Worm (Caenorhabditis elegans): ENCODE measurements around the gene F19F10.11.

F19F10.11 gene

ce11 chrV:7562947-7563346 lies 24.6 kb downstream of the F19F10.11 start, which contains the start of gene F19F10.1:
Gene F19F10.1 (plus strand): TSS chrV:7563247.
- TF ChIP-seq ceh-40 (GFP tag; IDR thresholded peaks at IDR 0.05), result no peak
- no peak for TF ChIP-seq lin-35 (GFP tag; optimal IDR thresholded peaks at IDR 0.05)
- no peak for TF ChIP-seq B0019.2 (GFP tag; conservative IDR thresholded peaks at IDR 0.05)
- TF ChIP-seq sdz-38 (tag; optimal IDR thresholded peaks at IDR 0.05), result no peak
- TF ChIP-seq sptf-2 (GFP tag; optimal IDR thresholded peaks at IDR 0.05), result no peak
- no peak for TF ChIP-seq aptf-2 (GFP tag; conservative IDR thresholded peaks at IDR 0.05)
- TF ChIP-seq repo-1 (tag; optimal IDR thresholded peaks at IDR 0.05), result no peak
- TF ChIP-seq mes-4 (tag; optimal IDR thresholded peaks at IDR 0.05), result no peak
- no peak for TF ChIP-seq hlh-26 (GFP tag; conservative IDR thresholded peaks at IDR 0.05)
- TF ChIP-seq ztf-25 (GFP tag; IDR thresholded peaks at IDR 0.05), result no peak
- no peak for TF ChIP-seq pha-4 (tag; optimal IDR thresholded peaks at IDR 0.05)
- no peak for TF ChIP-seq C17E4.6 (GFP tag; IDR thresholded peaks at IDR 0.05)
- TF ChIP-seq tbp1 (GFP tag; optimal IDR thresholded peaks at IDR 0.05), result no peak
- TF ChIP-seq F57C9.4 (tag; optimal IDR thresholded peaks at IDR 0.05), result no peak
- no peak for TF ChIP-seq F33H1.4 (GFP tag; IDR thresholded peaks at IDR 0.05)
- TF ChIP-seq Y67H2A.10 (GFP tag; conservative IDR thresholded peaks at IDR 0.05), result no peak
- no peak for TF ChIP-seq nhr-27 (tag; optimal IDR thresholded peaks at IDR 0.05)
- TF ChIP-seq efl-1 (GFP tag; optimal IDR thresholded peaks at IDR 0.05), result no peak
- TF ChIP-seq lsl-1 (GFP tag; optimal IDR thresholded peaks at IDR 0.05), result no peak
- TF ChIP-seq pbrm-1 (GFP tag; IDR thresholded peaks at IDR 0.05), result no peak

- no peak for TF ChIP-seq K11D2.4 (GFP tag; IDR thresholded peaks at IDR 0.05)
- no peak for TF ChIP-seq K12H6.12 (tag; optimal IDR thresholded peaks at IDR 0.05)
- TF ChIP-seq die-1 (tag; optimal IDR thresholded peaks at IDR 0.05), result no peak
- no peak for TF ChIP-seq C17E4.6 (GFP tag; IDR thresholded peaks at IDR 0.05)
- no peak for TF ChIP-seq mxl-1 (tag; optimal IDR thresholded peaks at IDR 0.05)
- no peak for TF ChIP-seq sea-2 (GFP tag; IDR thresholded peaks at IDR 0.05)
- no peak for TF ChIP-seq F10E7.11 (tag; optimal IDR thresholded peaks at IDR 0.05)
- TF ChIP-seq rec-8 (tag; optimal IDR thresholded peaks at IDR 0.05), result no peak
- TF ChIP-seq ztf-26 (tag; optimal IDR thresholded peaks at IDR 0.05), result no peak
Measured at ce11 chrV:7558693-7559092, 28.8 kb downstream of the F19F10.11 start, which contains the start of gene ets-7. Gene ets-7 (minus strand): TSS chrV:7558793.

- TF ChIP-seq lsl-1 (GFP tag; optimal IDR thresholded peaks at IDR 0.05) (no peak), akir-1 (GFP tag; optimal IDR thresholded peaks at IDR 0.05) (no peak), let-607 (tag; optimal IDR thresholded peaks at IDR 0.05) (no peak)
Measured at ce11 chrV:7555875-7556274, 31.6 kb downstream of the F19F10.11 start.

ce11 chrV:7553873-7554362 lies 33.6 kb downstream of the F19F10.11 start, which contains the start of gene ttr-10:
Gene ttr-10 (minus strand): TSS chrV:7553923.
- TF ChIP-seq C06A6.2 (GFP tag; conservative IDR thresholded peaks at IDR 0.05), result no peak
- TF ChIP-seq attf-5 (GFP tag; optimal IDR thresholded peaks at IDR 0.05), result no peak
- no peak for TF ChIP-seq F22D6.2 (tag; optimal IDR thresholded peaks at IDR 0.05)
- TF ChIP-seq nfya-2 (GFP tag; IDR thresholded peaks at IDR 0.05), result no peak
- no peak for TF ChIP-seq Y95B8A.8 (GFP tag; IDR thresholded peaks at IDR 0.05)
- TF ChIP-seq lsy-27 (tag; optimal IDR thresholded peaks at IDR 0.05; ENCODE audit: borderline replicate concordance, insufficient read depth), result no peak
- TF ChIP-seq nhr-80 (tag; optimal IDR thresholded peaks at IDR 0.05), result no peak
- no peak for TF ChIP-seq F33H1.4 (GFP tag; IDR thresholded peaks at IDR 0.05)
- TF ChIP-seq ztf-3 (GFP tag; optimal IDR thresholded peaks at IDR 0.05), result no peak
- TF ChIP-seq lag-1 (GFP tag; IDR thresholded peaks at IDR 0.05), result no peak
- TF ChIP-seq cebp-2 (GFP tag; IDR thresholded peaks at IDR 0.05), result no peak
- TF ChIP-seq unc-62 (GFP tag; optimal IDR thresholded peaks at IDR 0.05), result no peak
- no peak for TF ChIP-seq sdz-38 (tag; optimal IDR thresholded peaks at IDR 0.05)
- no peak for TF ChIP-seq F57A8.1 (GFP tag; optimal IDR thresholded peaks at IDR 0.05)
- no peak for TF ChIP-seq aptf-2 (GFP tag; conservative IDR thresholded peaks at IDR 0.05)
- TF ChIP-seq ztf-25 (GFP tag; IDR thresholded peaks at IDR 0.05), result no peak
- TF ChIP-seq tlf-1 (GFP tag; optimal IDR thresholded peaks at IDR 0.05), result no peak

Measured in whole organism, young adult.